Worm (Caenorhabditis elegans) whole organism, L2 larva: ENCODE data around the gene F38G1.3.

ENCODE experiments used
- ZK546.5 ChIP-seq: sonication (generic microtip); optimal IDR thresholded peaks from 2 replicates; lab custom pipeline; 2017; ENCODE audit warnings: missing biosample characterization, missing genetic modification characterization
- ceh-16 ChIP-seq: fragments of 150-350 bp; optimal IDR thresholded peaks from 2 replicates; lab custom pipeline; 2014; ENCODE audit warnings: missing biosample characterization, missing genetic modification characterization
- elt-3 ChIP-seq: sonication (generic microtip); optimal IDR thresholded peaks from 2 replicates; lab custom pipeline; 2017; ENCODE audit warnings: missing biosample characterization, missing genetic modification characterization
- lin-39 ChIP-seq: fragments of 150-350 bp; optimal IDR thresholded peaks from 2 replicates; lab custom pipeline; 2014; ENCODE audit warnings: missing biosample characterization, missing genetic modification reagents, missing genetic modification characterization
- nhr-25 ChIP-seq: fragments of 150-350 bp; sonication (generic microtip); optimal IDR thresholded peaks from 3 replicates; lab custom pipeline; 2014; ENCODE audit warnings: missing biosample characterization, missing genetic modification characterization

DNA sequence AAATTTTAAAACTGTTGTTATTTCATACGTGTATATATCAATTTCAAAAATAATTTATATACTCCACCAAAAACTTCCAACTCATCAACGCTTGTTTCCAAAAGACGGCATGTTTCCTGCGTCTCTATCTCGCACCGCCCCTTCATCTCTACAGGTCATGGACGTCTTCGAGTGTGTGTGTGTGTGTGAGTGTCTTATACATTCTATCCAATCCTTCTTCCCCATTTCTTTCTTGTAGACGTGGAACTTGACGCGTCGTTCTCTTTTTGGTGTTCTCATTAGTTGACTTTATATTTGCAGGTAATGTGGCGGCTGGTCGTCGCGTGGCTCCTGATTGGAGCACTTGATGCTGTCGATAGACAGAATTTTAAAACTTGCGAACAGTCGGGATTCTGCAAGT is 16.0 kb upstream of the F38G1.3 start, which contains the start of gene aagr-4:
- TF ChIP-seq ceh-16 (tag; lab: Kevin White, UChicago) (no peak), lin-39 (no peak), elt-3 (tag; lab: Kevin White, UChicago) (no peak), nhr-25 (tag; lab: Kevin White, UChicago) (no peak), ZK546.5 (tag; lab: Kevin White, UChicago) (no peak)
